Fruit fly (Drosophila melanogaster): ENCODE results near the gene Ucp4C.

Gene Ucp4C

DNA sequence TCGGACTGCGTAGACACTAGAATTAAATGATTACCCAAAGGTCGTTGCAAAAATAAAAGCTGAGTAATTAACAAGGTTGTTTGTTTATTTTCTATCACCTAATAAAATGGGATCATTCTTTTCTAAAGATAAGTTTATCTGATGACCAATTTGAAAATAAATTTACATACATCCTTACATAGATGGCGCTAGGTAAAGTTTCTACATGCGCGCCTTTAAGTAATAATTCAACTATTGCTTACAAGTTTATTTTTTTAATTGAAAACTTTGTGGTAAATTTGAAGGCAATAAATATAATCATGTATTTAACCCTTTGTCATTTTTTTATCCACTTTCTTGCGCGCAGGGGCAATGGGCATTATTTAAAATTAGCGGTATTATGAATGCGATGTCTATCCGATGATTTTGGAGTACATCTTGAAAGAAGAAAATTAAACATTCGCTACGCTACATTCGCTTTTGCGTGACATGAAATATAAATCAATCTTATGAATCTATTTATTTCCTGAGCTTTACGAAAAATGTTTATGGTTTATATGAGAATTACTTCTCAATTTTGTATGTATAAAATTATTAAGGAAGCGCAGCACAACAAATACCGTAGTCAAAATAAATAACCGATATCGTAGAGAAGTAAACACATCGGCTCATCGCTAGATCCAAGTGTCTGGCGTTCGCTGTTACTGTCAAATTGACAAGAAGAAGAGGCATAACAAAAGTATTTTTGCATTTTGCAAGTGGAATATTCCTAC, 19.4 kb upstream of the Ucp4C start, which contains the start of gene CG9044:
CG9044 (plus strand) TSS at position 676 of the 752 bp plus-strand sequence.
- TF ChIP-seq Myc (optimal IDR thresholded peaks at IDR 0.05), result no peak
- TF ChIP-seq h (optimal IDR thresholded peaks at IDR 0.05), result no peak
- TF ChIP-seq insv (optimal IDR thresholded peaks at IDR 0.05), result no peak
- TF ChIP-seq ttk (optimal IDR thresholded peaks at IDR 0.05), result no peak
- TF ChIP-seq psq (optimal IDR thresholded peaks at IDR 0.05), result no peak
- TF ChIP-seq Sin3A (optimal IDR thresholded peaks at IDR 0.05), result no peak

DNA sequence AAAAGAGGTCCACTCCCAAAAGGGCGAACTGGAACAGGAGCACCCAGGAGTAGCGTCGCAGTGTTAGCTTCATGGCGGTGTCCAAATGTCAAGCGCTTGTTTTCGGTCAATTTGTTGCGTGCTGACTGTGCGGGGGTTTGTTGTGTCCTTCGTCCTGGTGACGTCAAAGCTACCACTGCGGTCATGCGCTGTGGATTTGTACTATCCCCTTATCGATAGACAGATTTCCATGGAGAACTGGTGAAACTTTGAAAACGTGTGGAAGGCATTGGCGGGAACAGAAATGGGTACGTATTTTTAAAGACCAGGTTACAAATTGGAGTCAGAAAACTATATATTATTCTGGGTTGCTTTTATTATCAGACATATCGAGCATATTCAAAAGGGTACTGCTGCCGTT, 12.2 kb upstream of the Ucp4C start, which contains the start of gene CG13999:
CG13999 (minus strand) TSS at position 314 of the 400 bp plus-strand sequence.
- no peak for TF ChIP-seq ttk (optimal IDR thresholded peaks at IDR 0.05)
- no peak for TF ChIP-seq Sin3A (optimal IDR thresholded peaks at IDR 0.05)
- TF ChIP-seq h (optimal IDR thresholded peaks at IDR 0.05), result no peak
- TF ChIP-seq insv (optimal IDR thresholded peaks at IDR 0.05), result no peak
- TF ChIP-seq Myc (optimal IDR thresholded peaks at IDR 0.05), result no peak
- TF ChIP-seq psq (optimal IDR thresholded peaks at IDR 0.05), result no peak

DNA sequence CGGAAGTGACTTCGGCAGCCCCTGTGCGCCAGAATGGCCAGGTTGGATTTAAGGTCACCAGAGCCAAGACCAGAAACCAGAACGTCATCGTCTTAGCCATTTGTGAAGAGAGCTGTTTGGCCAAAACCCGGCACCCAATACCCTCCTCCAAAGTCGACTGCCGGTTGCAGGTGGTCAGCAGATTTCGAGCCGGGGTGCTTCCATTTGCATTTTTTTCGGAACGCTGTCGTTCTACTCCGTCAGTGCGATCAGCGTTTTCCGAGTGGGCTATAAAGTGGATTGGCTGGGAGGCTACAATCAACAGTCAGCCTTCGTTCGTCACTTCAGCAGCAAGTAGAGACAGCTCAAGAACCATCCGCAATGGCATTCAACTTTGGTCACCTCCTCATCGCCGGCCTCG, 11.7 kb upstream of the Ucp4C start, which contains the start of the genes CG13998 and Vm26Ab:
CG13998 (minus strand) TSS at position 114 of the 400 bp plus-strand sequence.
Vm26Ab (plus strand) TSS at position 299 of the 400 bp plus-strand sequence.
- no peak for TF ChIP-seq psq (optimal IDR thresholded peaks at IDR 0.05)
- TF ChIP-seq h (optimal IDR thresholded peaks at IDR 0.05), result no peak
- TF ChIP-seq Myc (optimal IDR thresholded peaks at IDR 0.05), result no peak
- no peak for TF ChIP-seq Sin3A (optimal IDR thresholded peaks at IDR 0.05)
- no peak for TF ChIP-seq insv (optimal IDR thresholded peaks at IDR 0.05)
- no peak for TF ChIP-seq ttk (optimal IDR thresholded peaks at IDR 0.05)

DNA sequence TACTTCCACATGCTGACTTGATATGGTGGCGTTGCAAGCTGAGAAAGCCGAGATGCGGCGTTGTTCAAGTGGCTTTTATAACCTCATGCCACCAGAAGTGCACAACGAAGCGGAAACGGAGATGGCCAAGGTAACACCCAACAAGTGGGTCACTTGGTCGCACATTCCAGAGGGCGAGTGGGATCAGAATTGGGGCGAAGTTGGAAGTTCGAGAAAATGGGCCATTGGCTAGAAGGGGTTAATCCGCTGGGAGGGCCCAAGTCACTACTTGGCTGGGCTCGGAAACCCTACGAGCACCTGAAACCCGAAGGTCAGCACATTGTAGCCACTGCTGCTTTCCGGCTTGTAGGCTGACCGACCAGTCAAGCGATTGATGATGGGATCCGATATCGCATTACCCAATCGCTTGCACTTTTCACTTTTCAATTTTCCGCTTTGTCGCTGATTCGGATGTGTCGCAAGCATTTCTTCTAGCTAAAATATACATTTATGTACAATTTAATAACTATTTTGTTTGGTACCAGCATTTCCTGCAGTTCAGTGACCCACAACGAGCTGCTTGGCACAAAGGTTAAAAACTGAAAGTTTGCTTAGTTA, 9.7 kb upstream of the Ucp4C start, which contains the start of gene Vm26Ac:
Vm26Ac (minus strand) TSS at position 51 of the 597 bp plus-strand sequence.
- no peak for TF ChIP-seq Sin3A (optimal IDR thresholded peaks at IDR 0.05)
- no peak for TF ChIP-seq h (optimal IDR thresholded peaks at IDR 0.05)
- no peak for TF ChIP-seq insv (optimal IDR thresholded peaks at IDR 0.05)
- no peak for TF ChIP-seq Myc (optimal IDR thresholded peaks at IDR 0.05)
- TF ChIP-seq psq (optimal IDR thresholded peaks at IDR 0.05), result no peak
- TF ChIP-seq ttk (optimal IDR thresholded peaks at IDR 0.05), result no peak

DNA sequence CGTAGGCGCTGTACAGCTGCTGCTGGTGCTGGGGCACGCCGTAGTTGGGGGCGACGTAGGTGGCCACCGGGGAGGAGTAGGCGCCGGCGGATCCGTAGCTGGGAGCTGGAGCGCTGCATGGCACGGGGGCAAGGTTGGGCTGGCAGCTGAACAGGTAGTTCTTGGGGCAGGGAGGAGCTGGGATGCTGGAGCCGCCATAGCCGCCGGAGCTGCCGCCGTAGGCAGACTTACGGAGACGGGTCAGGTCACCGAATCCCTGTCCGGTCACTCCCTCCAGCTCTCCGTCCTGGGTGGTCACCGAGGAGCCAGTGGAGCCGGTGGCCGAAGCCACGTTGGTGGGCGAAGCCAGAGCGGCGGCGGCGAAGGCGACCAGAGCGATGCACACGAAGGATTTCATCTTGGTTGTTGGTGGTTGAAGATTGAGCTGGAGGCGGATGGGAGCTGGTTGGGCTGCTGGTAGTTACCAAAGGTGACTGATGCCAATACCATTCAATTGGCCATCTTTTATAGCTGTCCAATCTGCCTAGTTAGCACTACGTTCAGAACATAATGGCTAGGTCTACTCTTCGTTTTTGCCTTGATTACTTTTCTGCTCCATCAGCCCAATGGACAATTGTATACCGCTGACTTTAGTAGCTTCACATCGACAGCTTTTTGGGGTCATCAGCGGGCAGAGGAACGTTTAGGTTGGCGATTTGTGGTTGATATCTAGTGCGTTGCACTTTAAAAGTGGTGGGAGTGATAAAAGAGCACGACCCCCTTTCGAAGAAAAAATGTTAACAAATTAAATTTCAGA, 8.3 kb upstream of the Ucp4C start, which contains the start of gene Vm26Aa:
Vm26Aa (minus strand) TSS at position 478 of the 796 bp plus-strand sequence.
- no peak for TF ChIP-seq h (optimal IDR thresholded peaks at IDR 0.05)
- TF ChIP-seq psq (optimal IDR thresholded peaks at IDR 0.05), result no peak
- TF ChIP-seq Sin3A (optimal IDR thresholded peaks at IDR 0.05), result no peak
- TF ChIP-seq ttk (optimal IDR thresholded peaks at IDR 0.05), result no peak
- no peak for TF ChIP-seq Myc (optimal IDR thresholded peaks at IDR 0.05)
- TF ChIP-seq insv (optimal IDR thresholded peaks at IDR 0.05), result no peak

DNA sequence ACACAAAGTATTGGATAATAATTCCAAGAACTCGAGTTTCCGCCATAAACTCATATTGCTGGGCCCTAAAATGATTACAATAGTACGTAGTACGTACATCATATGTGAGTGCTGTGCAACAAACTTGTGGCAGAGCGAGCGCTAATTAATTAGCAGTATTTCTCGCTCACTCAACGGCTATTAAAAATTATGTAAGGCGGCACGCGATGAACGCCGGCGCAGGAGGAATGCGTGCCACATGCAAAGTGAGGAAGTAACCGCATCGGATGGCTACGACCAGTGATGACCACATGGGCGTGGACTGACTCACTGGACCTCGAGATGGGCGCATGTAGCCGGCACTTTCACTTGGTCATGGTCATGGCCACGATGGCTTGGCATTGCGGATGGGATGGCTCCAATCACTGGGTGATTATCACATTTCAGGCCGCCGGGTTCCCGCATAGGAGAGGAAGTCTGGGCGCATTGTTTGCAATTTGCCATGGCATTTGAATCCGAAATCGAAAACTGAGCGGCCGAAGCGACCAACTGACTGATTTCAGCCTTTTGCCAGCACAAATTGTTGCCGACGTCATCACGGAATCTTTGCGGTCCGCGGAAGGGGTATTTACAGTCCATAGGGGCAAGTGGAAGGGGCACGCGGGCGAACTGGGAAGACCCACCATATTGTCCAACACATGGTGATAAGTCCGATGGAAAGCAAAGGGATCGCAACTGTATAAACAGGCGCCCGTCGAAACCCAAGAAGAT, 7.0 kb upstream of the Ucp4C start:
- TF ChIP-seq Myc (optimal IDR thresholded peaks at IDR 0.05), result no peak
- TF ChIP-seq psq (optimal IDR thresholded peaks at IDR 0.05), result no peak
- TF ChIP-seq ttk (optimal IDR thresholded peaks at IDR 0.05), result no peak
- no peak for TF ChIP-seq insv (optimal IDR thresholded peaks at IDR 0.05)
- no peak for TF ChIP-seq Sin3A (optimal IDR thresholded peaks at IDR 0.05)

DNA sequence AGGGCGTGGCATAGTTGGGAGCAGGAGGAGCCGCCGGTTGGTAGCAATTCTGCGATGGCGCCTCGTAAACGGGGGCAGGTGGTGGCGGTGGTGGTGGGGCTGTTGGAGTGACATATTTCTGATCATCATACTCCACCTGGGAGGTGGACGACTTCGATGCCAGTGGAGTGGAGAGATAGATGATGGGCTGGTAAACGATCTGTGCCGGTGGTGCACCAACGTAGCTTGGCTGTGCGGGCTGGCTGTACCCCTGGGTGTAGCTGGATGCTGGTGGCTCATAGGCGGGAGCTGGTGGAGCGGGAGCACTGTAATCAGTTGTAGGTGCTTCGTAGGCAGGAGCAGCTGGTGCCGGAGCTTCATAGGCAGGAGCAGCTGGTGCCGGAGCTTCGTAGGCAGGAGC, 5.1 kb upstream of the Ucp4C start:
- TF ChIP-seq psq (optimal IDR thresholded peaks at IDR 0.05), result no peak
- TF ChIP-seq ttk (optimal IDR thresholded peaks at IDR 0.05), result no peak
- no peak for TF ChIP-seq insv (optimal IDR thresholded peaks at IDR 0.05)
- no peak for TF ChIP-seq Sin3A (optimal IDR thresholded peaks at IDR 0.05)
- TF ChIP-seq h (optimal IDR thresholded peaks at IDR 0.05), result no peak
- TF ChIP-seq Myc (optimal IDR thresholded peaks at IDR 0.05), result no peak

DNA sequence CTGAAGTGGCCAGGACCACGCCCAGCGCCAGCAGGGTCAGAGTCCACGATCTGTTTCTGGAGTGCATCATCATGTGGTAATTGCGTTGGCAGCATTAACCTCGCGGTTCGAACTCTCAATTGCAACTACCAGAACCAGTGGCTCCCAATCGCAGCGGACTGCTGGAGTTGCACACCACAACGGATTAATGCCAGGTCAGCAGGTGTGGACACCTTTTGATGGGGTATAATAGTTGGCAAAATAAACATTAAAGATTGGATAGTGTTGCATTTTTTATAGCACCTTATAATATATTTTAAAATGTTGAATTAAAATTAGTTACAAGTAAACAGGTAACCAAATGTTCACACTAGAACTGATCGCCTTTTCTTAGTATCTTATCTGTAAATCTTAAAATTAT, 4.2 kb upstream of the Ucp4C start:
- TF ChIP-seq ttk (optimal IDR thresholded peaks at IDR 0.05) (no peak), insv (optimal IDR thresholded peaks at IDR 0.05) (no peak), h (optimal IDR thresholded peaks at IDR 0.05) (no peak), Sin3A (optimal IDR thresholded peaks at IDR 0.05) (no peak), psq (optimal IDR thresholded peaks at IDR 0.05) (no peak), Myc (optimal IDR thresholded peaks at IDR 0.05) (no peak)

DNA sequence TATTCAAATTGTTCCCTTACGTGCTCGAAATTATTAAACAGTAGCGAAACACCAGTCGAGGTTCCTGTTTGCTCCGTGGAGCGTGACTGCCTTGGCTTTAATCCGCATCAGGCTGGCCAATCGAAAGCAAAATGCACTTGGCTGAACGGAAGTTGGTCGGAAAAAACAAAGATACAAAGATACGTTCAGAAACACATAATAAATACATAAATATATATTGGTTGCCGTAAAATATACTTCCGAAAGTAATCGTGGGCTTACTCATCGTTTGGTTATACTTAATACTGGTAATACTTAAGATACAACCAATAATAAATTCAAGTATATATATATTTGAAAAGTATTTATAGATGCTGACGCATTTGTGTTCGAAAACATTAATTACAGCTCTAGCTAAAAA, 3.5 kb upstream of the Ucp4C start, which contains the start of gene psd:
psd (minus strand) TSS at position 101 of the 400 bp plus-strand sequence.
- no peak for TF ChIP-seq ttk (optimal IDR thresholded peaks at IDR 0.05)
- TF ChIP-seq Myc (optimal IDR thresholded peaks at IDR 0.05), result no peak
- no peak for TF ChIP-seq Sin3A (optimal IDR thresholded peaks at IDR 0.05)
- TF ChIP-seq h (optimal IDR thresholded peaks at IDR 0.05), result no peak
- TF ChIP-seq insv (optimal IDR thresholded peaks at IDR 0.05), result no peak
- no peak for TF ChIP-seq psq (optimal IDR thresholded peaks at IDR 0.05)

DNA sequence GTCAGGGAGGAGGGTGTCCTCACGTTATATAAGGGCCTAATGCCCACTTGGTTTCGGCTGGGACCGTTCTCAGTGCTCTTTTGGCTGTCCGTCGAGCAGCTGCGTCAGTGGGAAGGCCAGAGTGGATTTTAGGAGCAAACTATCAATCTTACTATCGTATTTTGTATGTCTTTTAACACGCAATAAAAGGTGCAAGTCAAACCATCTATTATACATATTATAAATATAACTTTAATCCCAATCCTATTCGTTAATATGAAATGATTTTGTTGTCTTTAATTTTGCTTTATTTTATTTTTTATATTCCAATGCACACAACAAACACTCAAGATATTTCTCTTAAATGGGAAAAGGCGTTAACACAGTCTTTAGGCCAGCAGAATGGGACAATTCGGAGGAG, 1.2 kb downstream of the Ucp4C start, which contains the start of gene Ucp4B:
Ucp4B (plus strand) TSS at position 301 of the 400 bp plus-strand sequence.
- TF ChIP-seq psq (optimal IDR thresholded peaks at IDR 0.05), result no peak
- no peak for TF ChIP-seq ttk (optimal IDR thresholded peaks at IDR 0.05)
- no peak for TF ChIP-seq h (optimal IDR thresholded peaks at IDR 0.05)
- no peak for TF ChIP-seq Myc (optimal IDR thresholded peaks at IDR 0.05)
- TF ChIP-seq Sin3A (optimal IDR thresholded peaks at IDR 0.05), result no peak
- TF ChIP-seq insv (optimal IDR thresholded peaks at IDR 0.05), result no peak

Data from Kc167 (cell line).